Fruit fly (Drosophila melanogaster): Measurements from ENCODE around the gene Samuel.

- TF ChIP-seq CG43689 (GFP tag; IDR thresholded peaks at IDR 0.05) (peak; percentile 57), CG5953 (GFP tag; IDR thresholded peaks at IDR 0.05) (no peak), CG8281 (tag; optimal IDR thresholded peaks at IDR 0.05) (peak; percentile 45), CG13287 (GFP tag; IDR thresholded peaks at IDR 0.05; ENCODE audit: partially characterized antibody) (peak; percentile 26; the same call in 1 of the 2 replicates), CG7357 (GFP tag; IDR thresholded peaks at IDR 0.05) (no peak), CG6765 (GFP tag; optimal IDR thresholded peaks at IDR 0.05) (peak; percentile 49), sr (GFP tag; IDR thresholded peaks at IDR 0.05) (peak; percentile 40; the same call in 1 of the 3 replicates)
Observed at dm6 chr2L:11057333-11058110, 9.3 kb downstream of the Samuel start.

All from whole organism, embryonic.